Fruit fly (Drosophila melanogaster) whole organism, embryonic: ENCODE data around the gene Cyp310a1.

ENCODE experiments used
- Atf-2 ChIP-seq: fragments of 200-800 bp; sonication (Bioruptor generic); optimal IDR thresholded peaks from 2 replicates; lab custom pipeline; 2016; ENCODE audit warnings: missing biosample characterization, missing genetic modification characterization
- Atf6 ChIP-seq: fragments of 200-800 bp; sonication (Bioruptor generic); IDR thresholded peaks from 2 replicates; pipeline ENCODE4 v1.3.6; 2022; ENCODE audit warnings: missing biosample characterization, missing genetic modification characterization
- BEAF-32 ChIP-seq: fragments of 200-800 bp; sonication (Bioruptor generic); optimal IDR thresholded peaks from 3 replicates; lab custom pipeline; 2017; ENCODE audit warnings: missing biosample characterization, missing genetic modification characterization, mild to moderate bottlenecking, moderate library complexity, missing genetic modification reagents
- BtbVII ChIP-seq: fragments of 200-800 bp; sonication (Bioruptor generic); optimal IDR thresholded peaks from 3 replicates; lab custom pipeline; 2017; ENCODE audit warnings: missing biosample characterization, mild to moderate bottlenecking, missing genetic modification characterization
- CG10654 ChIP-seq: fragments of 200-800 bp; sonication (Bioruptor generic); optimal IDR thresholded peaks from 2 replicates; lab custom pipeline; 2016; ENCODE audit warnings: missing biosample characterization, missing genetic modification characterization
- CG17385 ChIP-seq: fragments of 200-800 bp; sonication (Bioruptor generic); optimal IDR thresholded peaks from 3 replicates; lab custom pipeline; 2018; ENCODE audit warnings: missing biosample characterization, mild to moderate bottlenecking, missing genetic modification characterization
- CG17568 ChIP-seq: fragments of 200-800 bp; sonication (Bioruptor generic); optimal IDR thresholded peaks from 2 replicates; lab custom pipeline; 2018; ENCODE audit warnings: missing biosample characterization, mild to moderate bottlenecking, missing genetic modification characterization, moderate library complexity
- CG17802 ChIP-seq: fragments of 200-800 bp; sonication (Bioruptor generic); optimal IDR thresholded peaks from 2 replicates; lab custom pipeline; 2018; ENCODE audit warnings: missing biosample characterization, mild to moderate bottlenecking, missing genetic modification characterization, moderate library complexity
- CG30020 ChIP-seq: fragments of 200-800 bp; optimal IDR thresholded peaks from 2 replicates; lab custom pipeline; 2019; ENCODE audit warnings: missing biosample characterization, mild to moderate bottlenecking, missing genetic modification characterization, moderate library complexity
- CG31224 ChIP-seq: fragments of 200-800 bp; sonication (Bioruptor generic); IDR thresholded peaks from 2 replicates; pipeline ENCODE4 v1.3.6; 2022; ENCODE audit warnings: missing biosample characterization, missing genetic modification characterization
- CG33557 ChIP-seq: fragments of 200-800 bp; sonication (Bioruptor generic); optimal IDR thresholded peaks from 2 replicates; lab custom pipeline; 2019; ENCODE audit warnings: missing biosample characterization, mild to moderate bottlenecking, missing genetic modification characterization, moderate library complexity
- CG34224 ChIP-seq: fragments of 200-800 bp; sonication (Bioruptor generic); IDR thresholded peaks from 3 replicates; pipeline ENCODE4 v1.3.6; 2022; ENCODE audit warnings: missing biosample characterization, missing genetic modification characterization; ENCODE audit not compliant: partially characterized antibody
- CG3995 ChIP-seq: fragments of 200-800 bp; sonication (Bioruptor generic); optimal IDR thresholded peaks from 3 replicates; lab custom pipeline; 2016; ENCODE audit warnings: missing biosample characterization, missing genetic modification characterization
- CG5180 ChIP-seq: fragments of 200-800 bp; sonication (Bioruptor generic); optimal IDR thresholded peaks from 3 replicates; lab custom pipeline; 2017; ENCODE audit warnings: missing biosample characterization, missing genetic modification characterization, mild to moderate bottlenecking, moderate library complexity, missing genetic modification reagents
- CG6254 ChIP-seq: fragments of 200-800 bp; sonication (Bioruptor generic); optimal IDR thresholded peaks from 3 replicates; lab custom pipeline; 2017; ENCODE audit warnings: mild to moderate bottlenecking, missing biosample characterization, missing genetic modification reagents, missing genetic modification characterization
- CG6272 ChIP-seq: fragments of 200-800 bp; sonication (Bioruptor generic); IDR thresholded peaks from 2 replicates; pipeline ENCODE4 v1.3.6; 2022; ENCODE audit warnings: missing biosample characterization, missing genetic modification characterization
- CG6689 ChIP-seq: fragments of 200-800 bp; sonication (Bioruptor generic); IDR thresholded peaks from 2 replicates; pipeline ENCODE4 v1.3.6; 2022; ENCODE audit warnings: missing biosample characterization, missing genetic modification characterization
- CG6813 ChIP-seq: fragments of 200-800 bp; sonication (Bioruptor generic); optimal IDR thresholded peaks from 2 replicates; lab custom pipeline; 2017; ENCODE audit warnings: missing biosample characterization, missing genetic modification characterization, mild to moderate bottlenecking, moderate library complexity, missing genetic modification reagents
- CG7786 ChIP-seq: fragments of 200-800 bp; sonication (Bioruptor generic); optimal IDR thresholded peaks from 2 replicates; lab custom pipeline; 2016; ENCODE audit warnings: missing biosample characterization, missing genetic modification characterization
- CG7963 ChIP-seq: fragments of 200-800 bp; sonication (Bioruptor generic); IDR thresholded peaks from 3 replicates; pipeline ENCODE4 v1.3.6; 2022; ENCODE audit warnings: missing biosample characterization, missing genetic modification characterization; ENCODE audit not compliant: partially characterized antibody
- CG8281 ChIP-seq: fragments of 200-800 bp; sonication (Bioruptor generic); optimal IDR thresholded peaks from 2 replicates; lab custom pipeline; 2018; ENCODE audit warnings: missing biosample characterization, mild to moderate bottlenecking, missing genetic modification characterization, moderate library complexity
- CG9797 ChIP-seq: fragments of 200-800 bp; sonication (Bioruptor generic); optimal IDR thresholded peaks from 3 replicates; lab custom pipeline; 2018; ENCODE audit warnings: missing biosample characterization, mild to moderate bottlenecking, missing genetic modification characterization
- CG9932 ChIP-seq: fragments of 200-800 bp; sonication (Bioruptor generic); IDR thresholded peaks from 2 replicates; pipeline ENCODE4 v1.3.6; 2022; ENCODE audit warnings: missing biosample characterization, missing genetic modification characterization
- Camta ChIP-seq: fragments of 200-800 bp; sonication (Bioruptor generic); optimal IDR thresholded peaks from 2 replicates; lab custom pipeline; 2016; ENCODE audit warnings: missing biosample characterization, missing genetic modification characterization
- CrebB ChIP-seq: fragments of 200-800 bp; sonication (Bioruptor generic); optimal IDR thresholded peaks from 3 replicates; lab custom pipeline; 2018; ENCODE audit warnings: missing biosample characterization, mild to moderate bottlenecking, missing genetic modification characterization
- Dll ChIP-seq: fragments of 200-800 bp; sonication (Bioruptor generic); IDR thresholded peaks from 4 replicates; pipeline ENCODE4 v1.3.6; 2022; ENCODE audit warnings: missing biosample characterization, missing genetic modification characterization; ENCODE audit not compliant: partially characterized antibody
- E2f2 ChIP-seq: fragments of 200-800 bp; sonication (Bioruptor generic); IDR thresholded peaks from 2 replicates; pipeline ENCODE4 v1.3.6; 2022; ENCODE audit warnings: missing biosample characterization, missing genetic modification characterization
- Eip74EF ChIP-seq, 2 experiments: fragments of 200-800 bp in 1 of 2; fragments of >200 bp in 1 of 2; sonication (Bioruptor generic) in 1 of 2; optimal IDR thresholded peaks; 2 replicates each; lab custom pipeline; 2017 to 2019; ENCODE audit warnings: missing biosample characterization in 2 of 2, missing genetic modification characterization in 2 of 2, mild to moderate bottlenecking in 1 of 2, moderate library complexity in 1 of 2
- H2.0 ChIP-seq: fragments of 200-800 bp; sonication (Bioruptor generic); IDR thresholded peaks from 2 replicates; pipeline ENCODE4 v1.3.6; 2022; ENCODE audit warnings: missing biosample characterization, missing genetic modification characterization
- Hmr ChIP-seq: fragments of 200-800 bp; sonication (Bioruptor generic); optimal IDR thresholded peaks from 3 replicates; lab custom pipeline; 2017; ENCODE audit warnings: mild to moderate bottlenecking, missing biosample characterization, missing genetic modification reagents, missing genetic modification characterization
- Oaz ChIP-seq: fragments of 200-800 bp; sonication (Bioruptor generic); IDR thresholded peaks from 2 replicates; pipeline ENCODE4 v1.3.6; 2022; ENCODE audit warnings: missing biosample characterization, missing genetic modification characterization
- Sin3A ChIP-seq: fragments of >200 bp; optimal IDR thresholded peaks from 2 replicates; lab custom pipeline; 2018
- Sry-β ChIP-seq: fragments of 200-800 bp; sonication (Bioruptor generic); optimal IDR thresholded peaks from 2 replicates; lab custom pipeline; 2018; ENCODE audit warnings: missing biosample characterization, mild to moderate bottlenecking, missing genetic modification characterization, moderate library complexity
- bcd ChIP-seq: fragments of 200-800 bp; sonication (Bioruptor generic); optimal IDR thresholded peaks from 2 replicates; lab custom pipeline; 2017; ENCODE audit warnings: missing biosample characterization, mild to moderate bottlenecking, missing genetic modification characterization
- bsh ChIP-seq, 2 experiments: fragments of 200-800 bp; sonication (Bioruptor generic); optimal IDR thresholded peaks; 2 replicates each; lab custom pipeline; 2017 to 2018; ENCODE audit warnings: mild to moderate bottlenecking in 2 of 2, missing biosample characterization in 2 of 2, missing genetic modification characterization in 2 of 2, moderate library complexity in 1 of 2
- crol ChIP-seq: fragments of 200-800 bp; sonication (Bioruptor generic); IDR thresholded peaks from 2 replicates; pipeline ENCODE4 v1.3.6; 2022; ENCODE audit warnings: missing biosample characterization, missing genetic modification characterization
- fd102C ChIP-seq: fragments of 200-800 bp; sonication (Bioruptor generic); optimal IDR thresholded peaks from 2 replicates; lab custom pipeline; 2018; ENCODE audit warnings: missing biosample characterization, mild to moderate bottlenecking, missing genetic modification characterization, moderate library complexity
- fd64A ChIP-seq: fragments of 200-800 bp; sonication (Bioruptor generic); optimal IDR thresholded peaks from 3 replicates; lab custom pipeline; 2018; ENCODE audit warnings: missing biosample characterization, mild to moderate bottlenecking, missing genetic modification characterization
- gro ChIP-seq: fragments of 200-800 bp; sonication (Bioruptor generic); optimal IDR thresholded peaks from 2 replicates; lab custom pipeline; 2016; ENCODE audit warnings: missing biosample characterization, missing genetic modification characterization
- jing ChIP-seq: fragments of 200-800 bp; sonication (Bioruptor generic); optimal IDR thresholded peaks from 2 replicates; lab custom pipeline; 2018; ENCODE audit warnings: missing biosample characterization, mild to moderate bottlenecking, missing genetic modification characterization
- jumu ChIP-seq: fragments of 200-800 bp; sonication (Bioruptor generic); optimal IDR thresholded peaks from 3 replicates; lab custom pipeline; 2016; ENCODE audit warnings: missing biosample characterization, missing genetic modification characterization
- mirr ChIP-seq: fragments of 200-800 bp; sonication (Bioruptor generic); optimal IDR thresholded peaks from 3 replicates; lab custom pipeline; 2018; ENCODE audit warnings: missing biosample characterization, mild to moderate bottlenecking, missing genetic modification characterization
- nerfin-1 ChIP-seq: fragments of 200-800 bp; sonication (Bioruptor generic); optimal IDR thresholded peaks from 3 replicates; lab custom pipeline; 2019; ENCODE audit warnings: missing biosample characterization, mild to moderate bottlenecking, missing genetic modification characterization, moderate library complexity
- pzg ChIP-seq: fragments of 200-800 bp; sonication (Bioruptor generic); optimal IDR thresholded peaks from 3 replicates; lab custom pipeline; 2018; ENCODE audit warnings: missing biosample characterization, mild to moderate bottlenecking, missing genetic modification characterization, moderate library complexity
- rib ChIP-seq: fragments of 200-800 bp; sonication (Bioruptor generic); IDR thresholded peaks from 2 replicates; pipeline ENCODE4 v1.3.6; 2022; ENCODE audit warnings: missing biosample characterization, missing genetic modification characterization
- tio ChIP-seq: fragments of 200-800 bp; sonication (Bioruptor generic); optimal IDR thresholded peaks from 2 replicates; lab custom pipeline; 2017; ENCODE audit warnings: missing biosample characterization, missing genetic modification characterization, inconsistent platforms
- wek ChIP-seq: fragments of 200-800 bp; sonication (Bioruptor generic); optimal IDR thresholded peaks from 3 replicates; lab custom pipeline; 2018; ENCODE audit warnings: missing biosample characterization, mild to moderate bottlenecking, missing genetic modification characterization, moderate library complexity

Cyp310a1 gene

DNA sequence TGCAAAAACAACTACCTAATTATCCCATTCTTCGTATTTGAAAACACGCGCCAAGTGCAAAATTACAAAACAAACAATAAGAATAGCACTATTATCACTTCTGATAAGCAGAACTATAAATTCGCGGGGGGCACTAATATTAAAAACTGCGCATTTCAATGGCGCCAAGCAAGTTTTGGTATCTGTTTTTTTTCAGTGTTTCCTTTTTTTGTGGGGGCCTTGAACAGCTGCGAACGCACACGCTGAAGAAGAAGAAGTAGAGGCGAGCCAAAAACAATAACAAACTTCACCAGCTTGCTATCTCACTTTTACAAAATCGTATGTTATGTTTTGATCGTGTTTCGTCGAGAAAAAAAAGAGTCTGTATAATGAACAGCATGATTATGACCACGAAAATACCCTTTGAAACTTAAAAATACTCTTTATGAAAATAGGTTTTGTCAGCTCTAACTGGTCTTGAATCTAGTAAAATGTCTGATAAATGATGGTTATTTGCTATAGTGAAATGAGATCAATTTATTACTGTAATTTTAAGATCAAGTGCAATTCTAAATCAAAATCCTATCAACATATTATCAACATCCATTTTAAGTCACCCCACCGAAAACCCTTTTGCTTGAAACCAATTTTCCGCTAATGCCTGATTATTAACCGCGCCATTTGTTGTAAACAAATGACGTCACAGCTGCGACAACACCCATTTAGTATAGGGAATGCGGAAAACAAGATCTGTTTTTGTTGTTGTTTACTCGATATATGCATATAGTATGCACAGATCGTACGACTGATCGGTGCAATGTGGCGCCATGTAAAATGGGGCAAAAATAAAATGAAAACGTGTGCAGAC lies 41.3 kb upstream of the Cyp310a1 start (continued):
- TF ChIP-seq nerfin-1 (tag; lab: Kevin White, UChicago) (peak; percentile 34), fd102C (no peak), mirr (GFP tag; lab: Kevin White, UChicago) (peak; percentile 74), Atf6 (GFP tag; lab: Robert Waterston, UW) (peak; percentile 45; the same call in 1 of the 2 replicates), E2f2 (GFP tag; lab: Robert Waterston, UW) (peak; percentile 73; the same call in 1 of the 2 replicates), gro (GFP tag; lab: Kevin White, UChicago) (peak; percentile 76), bcd (GFP tag; lab: Kevin White, UChicago) (peak; percentile 39), CrebB (peak; percentile 37), Atf-2 (no peak), BEAF-32 (GFP tag; lab: Kevin White, UChicago) (no peak), Dll (GFP tag; lab: Robert Waterston, UW) (no peak), CG8281 (no peak), CG5180 (peak; percentile 28), Sin3A (lab: Kevin White, UChicago) (no peak), CG6689 (GFP tag; lab: Robert Waterston, UW) (peak; percentile 69), Oaz (no peak), jing (GFP tag; lab: Kevin White, UChicago) (peak; percentile 5), pzg (GFP tag; lab: Kevin White, UChicago) (no peak), bsh (GFP tag; optimal IDR thresholded peaks at IDR 0.05; lab: Kevin White, UChicago) (peak; percentile 17 to 53), rib (GFP tag; lab: Robert Waterston, UW) (peak; percentile 68), CG7786 (GFP tag; lab: Kevin White, UChicago) (peak; percentile 20), CG10654 (GFP tag; lab: Kevin White, UChicago) (peak; percentile 4), CG33557 (GFP tag; lab: Kevin White, UChicago) (peak; percentile 17), CG9932 (GFP tag; lab: Robert Waterston, UW) (peak; percentile 52), CG17568 (no peak), CG17385 (GFP tag; lab: Kevin White, UChicago) (peak; percentile 97), tio (GFP tag; lab: Kevin White, UChicago) (peak; percentile 46), CG9797 (GFP tag; lab: Kevin White, UChicago) (no peak), CG6272 (peak; percentile 41; the same call in 1 of the 2 replicates), Eip74EF (GFP tag; optimal IDR thresholded peaks at IDR 0.05; lab: Kevin White, UChicago) (peak in 1 of 2 experiments; percentile 94), Hmr (GFP tag; lab: Kevin White, UChicago) (peak; percentile 63), wek (GFP tag; lab: Kevin White, UChicago) (no peak), CG31224 (GFP tag; lab: Robert Waterston, UW) (0 out of 2 replicates have a peak, but pooled peaks have one; percentile 18), fd64A (GFP tag; lab: Kevin White, UChicago) (no peak), jumu (peak; percentile 67), H2.0 (GFP tag; lab: Robert Waterston, UW) (peak; percentile 57), CG30020 (no peak), Camta (GFP tag; lab: Kevin White, UChicago) (peak; percentile 56), Sry-β (GFP tag; lab: Kevin White, UChicago) (no peak), CG6813 (GFP tag; lab: Kevin White, UChicago) (peak; percentile 44), CG3995 (GFP tag; lab: Kevin White, UChicago) (no peak), CG34224 (GFP tag; lab: Robert Waterston, UW) (no peak; the same call in 2 of the 3 replicates), CG17802 (tag; lab: Kevin White, UChicago) (peak; percentile 37), BtbVII (GFP tag; lab: Kevin White, UChicago) (peak; percentile 27), crol (no peak), CG6254 (GFP tag; lab: Kevin White, UChicago) (peak; percentile 47), CG7963 (no peak)
